Fruit fly (Drosophila melanogaster) whole organism, prepupa: ENCODE results near the gene emc.
A peak's percentile ranks its signal among the peaks of the same experiment; 100 is the strongest.

Source experiments
- Blimp-1 ChIP-seq: fragments of 200-800 bp; sonication (Bioruptor generic); optimal IDR thresholded peaks from 3 replicates; lab custom pipeline; 2017; ENCODE audit warnings: missing biosample characterization, missing genetic modification characterization, mild to moderate bottlenecking, moderate library complexity, missing genetic modification reagents
- CG11294 ChIP-seq: fragments of 200-800 bp; sonication (Bioruptor generic); IDR thresholded peaks from 2 replicates; pipeline ENCODE4 v1.3.6; 2022; ENCODE audit warnings: missing biosample characterization, missing genetic modification characterization
- CG11762 ChIP-seq: fragments of 200-800 bp; sonication (Bioruptor generic); optimal IDR thresholded peaks from 3 replicates; lab custom pipeline; 2016; ENCODE audit warnings: missing biosample characterization, missing genetic modification characterization; ENCODE audit not compliant: insufficient read depth
- CG11902 ChIP-seq: fragments of 200-800 bp; sonication (Bioruptor generic); optimal IDR thresholded peaks from 3 replicates; lab custom pipeline; 2016; ENCODE audit warnings: missing biosample characterization, missing genetic modification characterization
- CG15336 ChIP-seq: fragments of 200-800 bp; sonication (Bioruptor generic); IDR thresholded peaks from 2 replicates; pipeline ENCODE4 v1.3.6; 2022; ENCODE audit warnings: missing biosample characterization, missing genetic modification characterization
- CG1621 ChIP-seq: fragments of 200-800 bp; sonication (Bioruptor generic); optimal IDR thresholded peaks from 3 replicates; lab custom pipeline; 2018; ENCODE audit warnings: missing biosample characterization, mild to moderate bottlenecking, missing genetic modification characterization
- CG31627 ChIP-seq: fragments of 200-800 bp; sonication (Bioruptor generic); optimal IDR thresholded peaks from 3 replicates; lab custom pipeline; 2016; ENCODE audit warnings: missing biosample characterization, missing genetic modification characterization
- CG34406 ChIP-seq: fragments of 200-800 bp; sonication (Bioruptor generic); optimal IDR thresholded peaks from 3 replicates; lab custom pipeline; 2016; ENCODE audit warnings: missing biosample characterization, missing genetic modification characterization
- CG3919 ChIP-seq: fragments of 200-800 bp; sonication (Bioruptor generic); optimal IDR thresholded peaks from 3 replicates; lab custom pipeline; 2016; ENCODE audit warnings: missing biosample characterization, missing genetic modification characterization
- CG4318 ChIP-seq: fragments of 200-800 bp; sonication (Bioruptor generic); optimal IDR thresholded peaks from 3 replicates; lab custom pipeline; 2017; ENCODE audit warnings: missing biosample characterization, mild to moderate bottlenecking, missing genetic modification characterization
- CG6163 ChIP-seq: fragments of 200-800 bp; sonication (Bioruptor generic); IDR thresholded peaks from 3 replicates; pipeline ENCODE4 v1.3.6; 2022; ENCODE audit warnings: missing biosample characterization, missing genetic modification characterization
- CG6276 ChIP-seq: fragments of 200-800 bp; sonication (Bioruptor generic); optimal IDR thresholded peaks from 2 replicates; lab custom pipeline; 2017; ENCODE audit warnings: missing biosample characterization, mild to moderate bottlenecking, missing genetic modification characterization
- CG6792 ChIP-seq: fragments of 200-800 bp; sonication (Bioruptor generic); optimal IDR thresholded peaks from 3 replicates; lab custom pipeline; 2016; ENCODE audit warnings: missing biosample characterization, missing genetic modification characterization
- CG6808 ChIP-seq: fragments of 200-800 bp; sonication (Bioruptor generic); optimal IDR thresholded peaks from 3 replicates; lab custom pipeline; 2017; ENCODE audit warnings: missing biosample characterization, missing genetic modification characterization, mild to moderate bottlenecking, moderate library complexity, missing genetic modification reagents
- CG7368 ChIP-seq: fragments of 200-800 bp; sonication (Bioruptor generic); optimal IDR thresholded peaks from 3 replicates; lab custom pipeline; 2016; ENCODE audit warnings: missing biosample characterization, missing genetic modification characterization
- CG8319 ChIP-seq: fragments of 200-800 bp; sonication (Bioruptor generic); optimal IDR thresholded peaks from 3 replicates; lab custom pipeline; 2016; ENCODE audit warnings: missing biosample characterization, missing genetic modification characterization
- CG8632 ChIP-seq: fragments of 200-800 bp; sonication (Bioruptor generic); optimal IDR thresholded peaks from 3 replicates; lab custom pipeline; 2016; ENCODE audit warnings: missing biosample characterization, missing genetic modification characterization
- CG9139 ChIP-seq: fragments of 200-800 bp; sonication (Bioruptor generic); optimal IDR thresholded peaks from 3 replicates; lab custom pipeline; 2017; ENCODE audit warnings: missing biosample characterization, mild to moderate bottlenecking, missing genetic modification characterization
- Eip75B ChIP-seq: fragments of 200-800 bp; sonication (Bioruptor generic); optimal IDR thresholded peaks from 3 replicates; lab custom pipeline; 2016; ENCODE audit warnings: missing biosample characterization, missing genetic modification characterization
- Eip78C ChIP-seq: fragments of 200-800 bp; sonication (Bioruptor generic); peaks from one replicate; lab custom pipeline; 2016; ENCODE audit warnings: missing biosample characterization, missing genetic modification characterization
- Eip93F ChIP-seq: fragments of 200-800 bp; sonication (Bioruptor generic); optimal IDR thresholded peaks from 2 replicates; lab custom pipeline; 2016; ENCODE audit warnings: missing biosample characterization, mild to moderate bottlenecking, missing genetic modification characterization
- Ets21C ChIP-seq: fragments of 200-800 bp; sonication (Bioruptor generic); optimal IDR thresholded peaks from 3 replicates; lab custom pipeline; 2016; ENCODE audit warnings: missing biosample characterization, missing genetic modification characterization
- Ets96B ChIP-seq: fragments of 200-800 bp; optimal IDR thresholded peaks from 2 replicates; lab custom pipeline; 2019; ENCODE audit warnings: missing biosample characterization, mild to moderate bottlenecking, missing genetic modification characterization, moderate library complexity
- Hr39 ChIP-seq: fragments of 200-800 bp; sonication (Bioruptor generic); optimal IDR thresholded peaks from 2 replicates; lab custom pipeline; 2016; ENCODE audit warnings: missing biosample characterization, missing genetic modification characterization
- Hr4 ChIP-seq: fragments of 200-800 bp; sonication (Bioruptor generic); optimal IDR thresholded peaks from 3 replicates; lab custom pipeline; 2016; ENCODE audit warnings: missing biosample characterization, missing genetic modification characterization
- Met ChIP-seq: fragments of 200-800 bp; sonication (Bioruptor generic); optimal IDR thresholded peaks from 3 replicates; lab custom pipeline; 2016; ENCODE audit warnings: missing biosample characterization, missing genetic modification characterization
- OdsH ChIP-seq: fragments of 200-800 bp; sonication (Bioruptor generic); optimal IDR thresholded peaks from 3 replicates; lab custom pipeline; 2016; ENCODE audit warnings: missing biosample characterization, missing genetic modification characterization
- Smox ChIP-seq: fragments of 200-800 bp; sonication (Bioruptor generic); optimal IDR thresholded peaks from 3 replicates; lab custom pipeline; 2016; ENCODE audit warnings: missing biosample characterization, missing genetic modification characterization
- Sox14 ChIP-seq: fragments of 200-800 bp; sonication (Bioruptor generic); optimal IDR thresholded peaks from 3 replicates; lab custom pipeline; 2016; ENCODE audit warnings: missing biosample characterization, missing genetic modification characterization
- Sox15 ChIP-seq: fragments of 200-800 bp; sonication (Bioruptor generic); optimal IDR thresholded peaks from 3 replicates; lab custom pipeline; 2016; ENCODE audit warnings: missing biosample characterization, missing genetic modification characterization
- achi ChIP-seq: fragments of 200-800 bp; sonication (Bioruptor generic); optimal IDR thresholded peaks from 3 replicates; lab custom pipeline; 2016; ENCODE audit warnings: missing biosample characterization, missing genetic modification characterization
- acj6 ChIP-seq: fragments of 200-800 bp; sonication (Bioruptor generic); optimal IDR thresholded peaks from 3 replicates; lab custom pipeline; 2016; ENCODE audit warnings: missing biosample characterization, missing genetic modification characterization
- cyc ChIP-seq: fragments of 200-800 bp; sonication (Bioruptor generic); optimal IDR thresholded peaks from 3 replicates; lab custom pipeline; 2016; ENCODE audit warnings: missing biosample characterization, missing genetic modification characterization
- dac ChIP-seq: fragments of 200-800 bp; sonication (Bioruptor generic); optimal IDR thresholded peaks from 2 replicates; lab custom pipeline; 2017; ENCODE audit warnings: missing biosample characterization, mild to moderate bottlenecking, missing genetic modification characterization
- dsx ChIP-seq: fragments of 200-800 bp; optimal IDR thresholded peaks from 3 replicates; lab custom pipeline; 2019; ENCODE audit warnings: missing biosample characterization, mild to moderate bottlenecking, missing genetic modification characterization, moderate library complexity; ENCODE audit not compliant: poor library complexity, severe bottlenecking
- eg ChIP-seq: fragments of 200-800 bp; sonication (Bioruptor generic); IDR thresholded peaks from 3 replicates; pipeline ENCODE4 v1.3.6; 2022; ENCODE audit warnings: missing biosample characterization, missing genetic modification characterization
- fd59A ChIP-seq: fragments of 200-800 bp; sonication (Bioruptor generic); optimal IDR thresholded peaks from 2 replicates; lab custom pipeline; 2017; ENCODE audit warnings: missing biosample characterization, mild to moderate bottlenecking, missing genetic modification characterization, missing genetic modification reagents
- fd85E ChIP-seq: fragments of 200-800 bp; sonication (Bioruptor generic); optimal IDR thresholded peaks from 3 replicates; lab custom pipeline; 2016; ENCODE audit warnings: missing biosample characterization, missing genetic modification characterization
- fkh ChIP-seq: fragments of 200-800 bp; sonication (Bioruptor generic); optimal IDR thresholded peaks from 3 replicates; lab custom pipeline; 2017; ENCODE audit warnings: missing biosample characterization, mild to moderate bottlenecking, missing genetic modification characterization, moderate library complexity
- pdm3 ChIP-seq: fragments of 200-800 bp; sonication (Bioruptor generic); optimal IDR thresholded peaks from 3 replicates; lab custom pipeline; 2016; ENCODE audit warnings: missing biosample characterization, missing genetic modification characterization
- salr ChIP-seq, 2 experiments: fragments of 200-800 bp; sonication (Bioruptor generic); optimal IDR thresholded peaks; 3 replicates each; lab custom pipeline; 2016 to 2018; ENCODE audit warnings: missing biosample characterization in 2 of 2, missing genetic modification characterization in 2 of 2, mild to moderate bottlenecking in 1 of 2
- spab ChIP-seq: fragments of 200-800 bp; sonication (Bioruptor generic); optimal IDR thresholded peaks from 2 replicates; lab custom pipeline; 2017; ENCODE audit warnings: missing biosample characterization, mild to moderate bottlenecking, missing genetic modification characterization, missing genetic modification reagents
- ss ChIP-seq, 2 experiments: fragments of 200-800 bp; sonication (Bioruptor generic); optimal IDR thresholded peaks; 2 replicates in 1 of 2; 3 replicates in 1 of 2; lab custom pipeline; 2017 to 2018; ENCODE audit warnings: mild to moderate bottlenecking in 2 of 2, missing biosample characterization in 2 of 2, missing genetic modification characterization in 2 of 2, moderate library complexity in 1 of 2
- svp ChIP-seq: fragments of 200-800 bp; sonication (Bioruptor generic); peaks from one replicate; lab custom pipeline; 2016; ENCODE audit warnings: missing biosample characterization, missing genetic modification characterization
- topi ChIP-seq: fragments of 200-800 bp; sonication (Bioruptor generic); optimal IDR thresholded peaks from 3 replicates; lab custom pipeline; 2016; ENCODE audit warnings: missing biosample characterization, missing genetic modification characterization
- vri ChIP-seq: fragments of 200-800 bp; sonication (Bioruptor generic); optimal IDR thresholded peaks from 3 replicates; lab custom pipeline; 2016; ENCODE audit warnings: missing biosample characterization, mild to moderate bottlenecking, missing genetic modification characterization

emc gene

DNA sequence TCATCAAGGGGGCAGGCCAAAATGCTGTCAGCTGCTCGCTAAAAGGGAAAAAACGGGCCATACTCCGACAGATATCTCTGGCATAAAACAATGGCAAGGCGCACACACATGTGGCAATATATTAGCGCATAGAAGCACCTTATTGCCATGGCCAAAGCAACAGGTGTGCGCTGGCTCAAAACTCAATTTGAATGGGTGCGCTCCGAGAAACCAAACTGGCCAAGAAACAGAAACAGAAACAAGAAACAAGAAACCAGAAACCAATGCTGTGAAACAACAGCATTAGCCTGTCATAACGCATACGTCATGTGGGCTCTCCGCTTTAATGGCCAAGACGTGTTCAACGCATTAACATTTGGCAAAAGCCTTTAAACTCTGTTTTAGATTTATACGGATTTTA, 33.7 kb downstream of the emc start:
- TF ChIP-seq CG4318 (GFP tag; lab: Kevin White, UChicago) (no peak), Eip93F (GFP tag; lab: Kevin White, UChicago) (no peak), vri (GFP tag; lab: Kevin White, UChicago) (no peak), Eip75B (GFP tag; lab: Kevin White, UChicago) (no peak), svp (no peak), CG11902 (no peak), Hr4 (GFP tag; lab: Kevin White, UChicago) (no peak), Ets21C (GFP tag; lab: Kevin White, UChicago) (no peak), CG6163 (no peak), CG6792 (GFP tag; lab: Kevin White, UChicago) (no peak), CG8319 (GFP tag; lab: Kevin White, UChicago) (no peak), salr (GFP tag; optimal IDR thresholded peaks at IDR 0.05; lab: Kevin White, UChicago) (no peak), cyc (GFP tag; lab: Kevin White, UChicago) (no peak), eg (GFP tag; lab: Robert Waterston, UW) (no peak), CG6808 (GFP tag; lab: Kevin White, UChicago) (no peak), fd85E (GFP tag; lab: Kevin White, UChicago) (no peak), dac (GFP tag; lab: Kevin White, UChicago) (no peak), Met (GFP tag; lab: Kevin White, UChicago) (no peak), CG8632 (GFP tag; lab: Kevin White, UChicago) (no peak), CG11294 (GFP tag; lab: Robert Waterston, UW) (no peak)

DNA sequence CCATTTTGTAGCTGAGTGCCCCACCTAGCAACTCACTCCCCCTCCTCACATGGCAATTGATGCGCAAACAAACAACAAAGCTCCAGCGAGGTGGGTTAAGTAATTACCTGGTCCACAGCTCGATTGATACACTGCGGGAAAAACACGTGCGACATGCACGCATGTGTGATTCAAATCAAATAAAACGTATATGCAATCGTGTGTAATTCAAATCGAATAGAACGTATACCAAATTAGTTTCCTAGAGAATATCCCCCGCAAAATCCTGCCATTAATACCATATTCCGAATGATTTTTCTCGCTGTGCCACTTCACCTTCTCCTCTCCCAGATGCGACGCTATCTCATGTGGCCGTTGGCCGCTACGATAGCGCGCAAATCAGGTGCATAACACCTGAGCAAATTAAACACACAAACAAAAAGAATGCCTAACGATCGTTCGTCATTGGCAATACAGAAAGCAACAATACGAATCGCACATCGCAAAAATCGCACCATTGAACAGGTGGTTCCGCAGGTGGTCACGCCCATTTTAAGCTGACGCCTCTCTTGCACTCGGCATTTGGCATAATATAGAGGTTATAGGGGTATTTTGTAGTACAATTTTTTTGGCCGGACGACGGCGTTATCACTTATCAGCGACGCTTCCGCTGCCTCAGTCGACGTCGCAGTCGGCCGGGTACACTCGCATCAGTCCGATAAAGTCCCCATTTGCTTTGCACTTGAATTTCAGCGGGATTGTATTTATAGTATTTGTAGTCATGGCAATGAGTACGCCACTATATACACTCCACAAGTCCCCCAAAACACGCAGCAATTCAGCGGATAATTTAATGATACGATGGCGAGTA, 35.1 kb downstream of the emc start:
- peak; percentile 51 for TF ChIP-seq CG6276 (GFP tag; lab: Kevin White, UChicago)
- TF ChIP-seq CG3919 (GFP tag; lab: Kevin White, UChicago) = peak; percentile 83
- peak; percentile 77 for TF ChIP-seq CG8632 (GFP tag; lab: Kevin White, UChicago)
- peak; percentile 31 for TF ChIP-seq spab
- TF ChIP-seq CG11762 = peak; percentile 58
- peak; percentile 50 for TF ChIP-seq Blimp-1 (GFP tag; lab: Kevin White, UChicago)
- peak; percentile 21 to 63 for TF ChIP-seq salr (GFP tag; optimal IDR thresholded peaks at IDR 0.05; lab: Kevin White, UChicago)
- no peak for TF ChIP-seq CG6808 (GFP tag; lab: Kevin White, UChicago)
- peak; percentile 91 for TF ChIP-seq CG31627
- peak; percentile 52 for TF ChIP-seq fd59A
- TF ChIP-seq CG11902 = peak; percentile 80
- peak; percentile 63 for TF ChIP-seq CG7368 (GFP tag; lab: Kevin White, UChicago)
- TF ChIP-seq acj6 (GFP tag; lab: Kevin White, UChicago) = peak; percentile 84
- peak; percentile 88 for TF ChIP-seq pdm3
- peak; percentile 54 for TF ChIP-seq CG8319 (GFP tag; lab: Kevin White, UChicago)
- TF ChIP-seq Hr4 (GFP tag; lab: Kevin White, UChicago) = peak; percentile 89
- peak; percentile 44 for TF ChIP-seq CG1621 (tag; lab: Kevin White, UChicago)
- TF ChIP-seq Sox15 (GFP tag; lab: Kevin White, UChicago) = peak; percentile 82
- peak; percentile 47 for TF ChIP-seq fkh (GFP tag; lab: Kevin White, UChicago)
- peak; percentile 82 for TF ChIP-seq Met (GFP tag; lab: Kevin White, UChicago)
- TF ChIP-seq CG9139 (GFP tag; lab: Kevin White, UChicago) = no peak
- TF ChIP-seq topi (GFP tag; lab: Kevin White, UChicago) = peak; percentile 78
- TF ChIP-seq CG34406 (GFP tag; lab: Kevin White, UChicago) = peak; percentile 79
- TF ChIP-seq achi = peak; percentile 77
- TF ChIP-seq Ets96B (tag; lab: Kevin White, UChicago) = peak; percentile 47
- peak; percentile 20 for TF ChIP-seq dsx (GFP tag; lab: Kevin White, UChicago)
- TF ChIP-seq CG4318 (GFP tag; lab: Kevin White, UChicago) = peak; percentile 72
- TF ChIP-seq ss (GFP tag; optimal IDR thresholded peaks at IDR 0.05; lab: Kevin White, UChicago) = peak in 1 of 2 experiments; percentile 38
- TF ChIP-seq CG15336 (GFP tag; lab: Robert Waterston, UW) = peak; percentile 83
- TF ChIP-seq Hr39 = peak; percentile 92
- TF ChIP-seq fd85E (GFP tag; lab: Kevin White, UChicago) = peak; percentile 15
- peak; percentile 95 for TF ChIP-seq vri (GFP tag; lab: Kevin White, UChicago)
- peak; percentile 89 for TF ChIP-seq eg (GFP tag; lab: Robert Waterston, UW)
- TF ChIP-seq Eip78C (GFP tag; lab: Kevin White, UChicago) = peak; percentile 95
- peak; percentile 89 for TF ChIP-seq Sox14
- peak; percentile 88 for TF ChIP-seq OdsH (GFP tag; lab: Kevin White, UChicago)
- peak; percentile 82 for TF ChIP-seq Smox
- TF ChIP-seq Ets21C (GFP tag; lab: Kevin White, UChicago) = peak; percentile 77
